Fruit fly (Drosophila melanogaster): ENCODE data around the gene RpS14b.

RpS14b gene

DNA sequence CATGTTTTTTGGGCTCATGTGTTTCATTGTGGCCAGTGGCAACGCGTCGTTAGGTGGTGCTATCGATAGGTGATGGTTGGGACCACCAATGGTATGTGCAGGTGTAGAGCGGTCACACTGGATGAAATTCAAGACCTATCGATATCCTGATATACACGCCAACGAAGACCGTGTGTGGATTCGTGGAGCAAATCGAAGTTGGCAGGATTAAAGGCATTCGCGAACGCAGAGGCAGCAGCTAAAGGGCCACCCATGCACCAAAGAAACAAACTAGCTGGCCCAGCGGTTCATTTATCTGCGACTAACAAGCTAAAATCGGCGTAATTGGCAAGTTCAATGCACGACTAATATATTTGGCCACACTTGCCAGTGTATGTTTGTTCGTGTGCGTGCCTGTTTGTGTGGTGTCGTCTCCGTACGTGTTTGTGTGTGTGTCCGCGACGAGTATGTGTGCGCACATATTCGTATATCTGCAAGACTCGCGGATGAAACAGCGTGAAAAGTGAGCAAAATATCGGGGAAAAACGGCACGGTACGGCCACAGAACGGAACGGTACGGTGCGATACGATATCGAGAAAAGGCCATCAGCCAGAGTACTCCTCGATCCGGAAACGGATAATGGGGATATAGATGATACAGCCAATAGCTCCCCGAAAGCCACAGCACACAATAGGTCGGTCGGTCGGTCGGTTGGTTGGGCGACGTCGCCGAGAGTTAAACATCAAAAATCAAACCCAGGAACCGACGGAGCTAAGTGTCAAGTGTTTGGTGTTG, 1.3 kb downstream of the RpS14b start, which contains the start of gene Ubr3 (continued):
- peak; percentile 84 for TF ChIP-seq amos (GFP tag; IDR thresholded peaks at IDR 0.05; ENCODE audit: partially characterized antibody)
- TF ChIP-seq danr (GFP tag; IDR thresholded peaks at IDR 0.05), result no peak
- peak; percentile 17; the same call in 1 of the 2 replicates for TF ChIP-seq E2f2 (GFP tag; IDR thresholded peaks at IDR 0.05)
- no peak for TF ChIP-seq peb (GFP tag; IDR thresholded peaks at IDR 0.05)
- no peak for TF ChIP-seq ash1 (GFP tag; optimal IDR thresholded peaks at IDR 0.05)
- TF ChIP-seq salm (tag; optimal IDR thresholded peaks at IDR 0.05), result no peak
- TF ChIP-seq schlank (tag; optimal IDR thresholded peaks at IDR 0.05), result no peak
- TF ChIP-seq CG18764 (GFP tag; optimal IDR thresholded peaks at IDR 0.05), result no peak
- no peak for TF ChIP-seq CG6654 (GFP tag; optimal IDR thresholded peaks at IDR 0.05)
- no peak for TF ChIP-seq CG1602 (GFP tag; optimal IDR thresholded peaks at IDR 0.05)
- TF ChIP-seq Gsc (GFP tag; IDR thresholded peaks at IDR 0.05), result no peak
- no peak for TF ChIP-seq HLHmδ (GFP tag; optimal IDR thresholded peaks at IDR 0.05)
- no peak for TF ChIP-seq Doc2 (GFP tag; IDR thresholded peaks at IDR 0.05)
- TF ChIP-seq CG3065 (GFP tag; optimal IDR thresholded peaks at IDR 0.05), result no peak
- no peak for TF ChIP-seq Atf6 (GFP tag; IDR thresholded peaks at IDR 0.05)
- no peak for TF ChIP-seq ranshi (GFP tag; IDR thresholded peaks at IDR 0.05)
- TF ChIP-seq CG4617 (GFP tag; optimal IDR thresholded peaks at IDR 0.05; ENCODE audit: borderline replicate concordance), result peak; percentile 80
- no peak for TF ChIP-seq Sox100B (GFP tag; optimal IDR thresholded peaks at IDR 0.05)
- TF ChIP-seq Oli (tag; optimal IDR thresholded peaks at IDR 0.05), result no peak
- TF ChIP-seq eyg (GFP tag; optimal IDR thresholded peaks at IDR 0.05), result no peak
- peak; percentile 55 for TF ChIP-seq CG34376 (GFP tag; optimal IDR thresholded peaks at IDR 0.05)
- no peak for TF ChIP-seq wek (GFP tag; optimal IDR thresholded peaks at IDR 0.05)
- no peak for TF ChIP-seq ab (GFP tag; optimal IDR thresholded peaks at IDR 0.05)
- TF ChIP-seq CG3726 (GFP tag; IDR thresholded peaks at IDR 0.05), result no peak
- TF ChIP-seq h (optimal IDR thresholded peaks at IDR 0.05), result no peak
- TF ChIP-seq CG8478 (optimal IDR thresholded peaks at IDR 0.05), result peak; percentile 95
- peak; percentile 74 for TF ChIP-seq inv (GFP tag; IDR thresholded peaks at IDR 0.05; ENCODE audit: partially characterized antibody)
- peak; percentile 56 for TF ChIP-seq trem (tag; optimal IDR thresholded peaks at IDR 0.05)
- no peak for TF ChIP-seq CG15073 (GFP tag; optimal IDR thresholded peaks at IDR 0.05)
- peak; percentile 90 for TF ChIP-seq ssp (GFP tag; IDR thresholded peaks at IDR 0.05)
- peak; percentile 80 for TF ChIP-seq CG16813 (GFP tag; IDR thresholded peaks at IDR 0.05; ENCODE audit: partially characterized antibody)
- TF ChIP-seq disco-r (GFP tag; optimal IDR thresholded peaks at IDR 0.05), result no peak
- TF ChIP-seq Ravus (GFP tag; IDR thresholded peaks at IDR 0.05), result no peak
- TF ChIP-seq ato (GFP tag; IDR thresholded peaks at IDR 0.05; ENCODE audit: partially characterized antibody), result peak; percentile 59
- no peak for TF ChIP-seq CG4328 (GFP tag; optimal IDR thresholded peaks at IDR 0.05)
- TF ChIP-seq cas (GFP tag; IDR thresholded peaks at IDR 0.05), result no peak
- peak; percentile 49 for TF ChIP-seq HmgZ (tag; optimal IDR thresholded peaks at IDR 0.05)
- no peak for TF ChIP-seq Lhr (GFP tag; optimal IDR thresholded peaks at IDR 0.05)
- TF ChIP-seq seq (GFP tag; IDR thresholded peaks at IDR 0.05), result no peak
- TF ChIP-seq GATAe (GFP tag; conservative IDR thresholded peaks at IDR 0.05), result no peak
- TF ChIP-seq Dbx (GFP tag; IDR thresholded peaks at IDR 0.05), result 0 out of 3 replicates have a peak, but pooled peaks have one; percentile 29
- no peak for TF ChIP-seq CoRest (tag; optimal IDR thresholded peaks at IDR 0.05)
- no peak for TF ChIP-seq CG11723 (GFP tag; optimal IDR thresholded peaks at IDR 0.05)
- TF ChIP-seq croc (GFP tag; conservative IDR thresholded peaks at IDR 0.05), result no peak
- no peak for TF ChIP-seq dimm (GFP tag; IDR thresholded peaks at IDR 0.05)
- no peak for TF ChIP-seq CrebB (tag; optimal IDR thresholded peaks at IDR 0.05)
- no peak for TF ChIP-seq crol (GFP tag; IDR thresholded peaks at IDR 0.05)
- peak; percentile 42 for TF ChIP-seq Rfx (GFP tag; IDR thresholded peaks at IDR 0.05)
- TF ChIP-seq Optix (GFP tag; IDR thresholded peaks at IDR 0.05), result no peak
- TF ChIP-seq sima (GFP tag; optimal IDR thresholded peaks at IDR 0.05), result no peak
- no peak for TF ChIP-seq bsh (GFP tag; optimal IDR thresholded peaks at IDR 0.05)
